Worm (Caenorhabditis elegans): ENCODE data around the gene Y59C2A.2.
A peak's percentile ranks its signal among the peaks of the same experiment; 100 is the strongest.

Gene Y59C2A.2

ce11 chrII:2146900-2147375 lies 57.0 kb downstream of the Y59C2A.2 start, which contains the start of gene C40A11.2:
C40A11.2 (plus strand) TSS chrII:2146950.
- no peak for TF ChIP-seq nhr-102 (tag; optimal IDR thresholded peaks at IDR 0.05)
- no peak for TF ChIP-seq unc-39 (tag; optimal IDR thresholded peaks at IDR 0.05)
- TF ChIP-seq unc-62 (GFP tag; optimal IDR thresholded peaks at IDR 0.05 in 1 of 2) = peak in 1 of 2 experiments; percentile 52
- TF ChIP-seq unc-62 (tag; optimal IDR thresholded peaks at IDR 0.05) = no peak
- no peak for TF ChIP-seq dve-1 (tag; optimal IDR thresholded peaks at IDR 0.05; ENCODE audit: insufficient read depth)

ce11 chrII:2145566-2145965 lies 58.4 kb downstream of the Y59C2A.2 start, which contains the start of gene C40A11.6:
C40A11.6 (minus strand) TSS chrII:2145666.
- TF ChIP-seq mxl-2 (GFP tag; conservative IDR thresholded peaks at IDR 0.05) = no peak
- TF ChIP-seq hif-1 (tag; optimal IDR thresholded peaks at IDR 0.05) = no peak
- TF ChIP-seq saeg-2 (GFP tag; IDR thresholded peaks at IDR 0.05) = no peak
- TF ChIP-seq rbr-2 (tag; optimal IDR thresholded peaks at IDR 0.05) = no peak
- no peak for TF ChIP-seq tag-97 (GFP tag; IDR thresholded peaks at IDR 0.05)
- TF ChIP-seq nhr-76 (tag; optimal IDR thresholded peaks at IDR 0.05) = no peak
- TF ChIP-seq F44E2.7 (GFP tag; IDR thresholded peaks at IDR 0.05) = no peak
